Worm (Caenorhabditis elegans) whole organism, young adult: ENCODE measurements around the gene sri-53.

Experiments used
- him-1 ChIP-seq: sonication (generic microtip); optimal IDR thresholded peaks from 2 replicates; lab custom pipeline; 2016; ENCODE audit warnings: missing genotype, missing genetic modification reagents, missing genetic modification characterization, missing compliant biosample characterization

sri-53 gene

DNA sequence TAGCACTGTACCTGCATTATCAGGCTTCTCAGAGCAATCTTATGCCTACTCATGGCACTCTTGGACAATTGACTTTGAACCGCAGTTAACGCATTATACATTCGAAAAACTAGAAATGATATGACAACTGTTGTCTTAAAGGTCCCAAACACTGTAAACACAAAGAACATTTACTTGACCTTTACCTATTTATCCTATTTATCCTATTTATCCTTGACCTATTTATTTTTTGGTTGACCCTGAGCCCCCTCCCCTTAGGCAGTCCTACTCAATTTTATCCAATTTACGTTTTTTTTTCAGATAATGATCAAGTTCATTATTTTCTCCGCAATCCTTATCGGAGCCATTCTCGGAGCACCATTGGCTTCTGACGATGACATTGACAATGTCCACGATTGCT is 50.8 kb downstream of the sri-53 start, which contains the start of the genes T10D4.14 and T10D4.19 (continued):
- no peak for TF ChIP-seq him-1
